Worm (Caenorhabditis elegans): ENCODE data around the gene pcdr-1.

DNA sequence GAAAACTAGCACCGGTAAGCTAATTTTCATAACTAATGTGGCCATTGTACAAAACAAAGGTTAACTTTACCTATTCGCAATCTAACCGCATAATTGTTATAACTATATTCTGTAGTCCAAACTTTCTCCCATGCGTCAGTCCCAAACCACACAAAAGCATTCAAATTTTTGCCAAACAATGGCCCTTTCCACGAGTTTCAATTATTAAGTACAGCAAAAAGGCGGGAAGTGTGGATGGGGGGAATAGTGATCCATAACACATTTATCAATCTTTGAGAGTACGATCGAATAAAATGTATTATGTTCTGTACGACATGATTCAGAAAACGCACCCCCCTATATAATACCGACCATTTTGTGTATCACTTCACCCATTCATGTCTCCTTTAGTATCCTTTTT, 51.8 kb downstream of the pcdr-1 start, which contains the start of gene ZK662.6:
- no peak for TF ChIP-seq W03F9.2 (tag; optimal IDR thresholded peaks at IDR 0.05)
- no peak for TF ChIP-seq him-1 (tag; optimal IDR thresholded peaks at IDR 0.05)
